Worm (Caenorhabditis elegans): Measurements from ENCODE around the gene F10C5.3.

F10C5.3 gene

ce11 chrIII:502583-502982 is 18.9 kb downstream of the F10C5.3 start:
- TF ChIP-seq mxl-3 (GFP tag; optimal IDR thresholded peaks at IDR 0.05) (peak; percentile 82), mep-1 (tag; optimal IDR thresholded peaks at IDR 0.05) (no peak), T26A8.4 (GFP tag; IDR thresholded peaks at IDR 0.05) (peak; percentile 85), R02D3.7 (tag; optimal IDR thresholded peaks at IDR 0.05) (peak; percentile 10), zag-1 (tag; optimal IDR thresholded peaks at IDR 0.05) (no peak), dmd-6 (GFP tag; IDR thresholded peaks at IDR 0.05) (peak; percentile 77), aly-2 (tag; optimal IDR thresholded peaks at IDR 0.05) (peak; percentile 42), skn-1 (tag; optimal IDR thresholded peaks at IDR 0.05) (no peak), pha-4 (GFP tag; IDR thresholded peaks at IDR 0.05) (peak; percentile 92), pha-4 (tag; optimal IDR thresholded peaks at IDR 0.05) (no peak), tra-1 (GFP tag; IDR thresholded peaks at IDR 0.05) (peak; percentile 84), F10B5.3 (tag; optimal IDR thresholded peaks at IDR 0.05) (peak; percentile 80), unc-39 (tag; optimal IDR thresholded peaks at IDR 0.05) (no peak), lin-38 (GFP tag; IDR thresholded peaks at IDR 0.05) (peak; percentile 85), daf-19 (GFP tag; conservative IDR thresholded peaks at IDR 0.05) (no peak; the same call in 1 of the 2 replicates), hif-1 (tag; optimal IDR thresholded peaks at IDR 0.05) (peak; percentile 33 to 75), Y5F2A.4 (GFP tag; optimal IDR thresholded peaks at IDR 0.05) (peak; percentile 83), attf-4 (tag; optimal IDR thresholded peaks at IDR 0.05) (no peak), sdz-12 (GFP tag; optimal IDR thresholded peaks at IDR 0.05) (peak; percentile 48), lin-1 (GFP tag; IDR thresholded peaks at IDR 0.05) (peak; percentile 93), zfp-2 (tag; optimal IDR thresholded peaks at IDR 0.05) (peak; percentile 66), lir-3 (tag; optimal IDR thresholded peaks at IDR 0.05) (peak; percentile 77), snpc-4 (tag; optimal IDR thresholded peaks at IDR 0.05) (no peak), nhr-25 (tag; optimal IDR thresholded peaks at IDR 0.05; ENCODE audit: borderline replicate concordance, insufficient read depth) (no peak), T20F7.1 (GFP tag; optimal IDR thresholded peaks at IDR 0.05) (no peak), spr-1 (tag; optimal IDR thresholded peaks at IDR 0.05) (peak; percentile 89), lin-15B (tag; optimal IDR thresholded peaks at IDR 0.05) (no peak), mxl-2 (GFP tag; conservative IDR thresholded peaks at IDR 0.05) (peak; percentile 65; the same call in 1 of the 2 replicates), vab-7 (GFP tag; IDR thresholded peaks at IDR 0.05) (peak; percentile 97), mdl-1 (tag; optimal IDR thresholded peaks at IDR 0.05) (peak in 1 of 2 experiments; percentile 65), saeg-2 (GFP tag; IDR thresholded peaks at IDR 0.05) (peak; percentile 81; the same call in 1 of the 2 replicates), ztf-11 (tag; optimal IDR thresholded peaks at IDR 0.05) (no peak), nhr-76 (tag; optimal IDR thresholded peaks at IDR 0.05) (no peak), cey-2 (tag; optimal IDR thresholded peaks at IDR 0.05; ENCODE audit: borderline replicate concordance, insufficient read depth) (no peak), nhr-48 (tag; optimal IDR thresholded peaks at IDR 0.05) (peak; percentile 70), hmg-1.1 (GFP tag; IDR thresholded peaks at IDR 0.05) (peak; percentile 93), pqm-1 (tag; optimal IDR thresholded peaks at IDR 0.05) (peak; percentile 20), rbr-2 (tag; optimal IDR thresholded peaks at IDR 0.05) (peak; percentile 85), zfp-3 (GFP tag; conservative IDR thresholded peaks at IDR 0.05) (peak; percentile 85), ceh-62 (tag; optimal IDR thresholded peaks at IDR 0.05) (no peak), D1046.2 (GFP tag; IDR thresholded peaks at IDR 0.05) (peak; percentile 81), F49E8.2 (tag; optimal IDR thresholded peaks at IDR 0.05; ENCODE audit: borderline replicate concordance) (peak; percentile 83), unc-62 (GFP tag; optimal IDR thresholded peaks at IDR 0.05 in 1 of 2) (peak in 1 of 2 experiments; percentile 93), unc-62 (tag; optimal IDR thresholded peaks at IDR 0.05) (no peak), nhr-102 (tag; optimal IDR thresholded peaks at IDR 0.05) (peak; percentile 88), lsy-2 (tag; optimal IDR thresholded peaks at IDR 0.05) (no peak), dve-1 (tag; optimal IDR thresholded peaks at IDR 0.05; ENCODE audit: insufficient read depth) (peak; percentile 83), snpc-1.2 (GFP tag; IDR thresholded peaks at IDR 0.05) (peak; percentile 78), ceh-28 (tag; optimal IDR thresholded peaks at IDR 0.05) (no peak), daf-12 (tag; optimal IDR thresholded peaks at IDR 0.05) (no peak), nhr-237 (tag; optimal IDR thresholded peaks at IDR 0.05) (no peak), nhr-77 (tag; optimal IDR thresholded peaks at IDR 0.05) (peak; percentile 68)
